Worm (Caenorhabditis elegans) whole organism, L1 larva: Measurements from ENCODE around the gene C48B4.10.

Source experiments
- C34B4.2 ChIP-seq: sonication (generic microtip); optimal IDR thresholded peaks from 2 replicates; lab custom pipeline; 2017; ENCODE audit warnings: mild to moderate bottlenecking, missing genetic modification characterization, missing compliant biosample characterization
- ceh-82 ChIP-seq, 3 experiments: fragments of 150-350 bp in 1 of 3; sonication (generic microtip) in 2 of 3; optimal IDR thresholded peaks; 2 replicates each; lab custom pipeline; 2014 to 2017; ENCODE audit warnings: missing biosample characterization in 3 of 3, missing genetic modification characterization in 3 of 3
- ceh-88 ChIP-seq: fragments of 200-800 bp; sonication (Bioruptor generic); IDR thresholded peaks from 2 replicates; pipeline ENCODE4 v1.3.6; 2022; ENCODE audit warnings: missing genetic modification characterization, missing compliant biosample characterization
- ces-1 ChIP-seq: fragments of 150-350 bp; optimal IDR thresholded peaks from 2 replicates; lab custom pipeline; 2014; ENCODE audit warnings: missing biosample characterization, missing genetic modification reagents, missing genetic modification characterization
- dpl-1 ChIP-seq, 3 experiments: fragments of 150-350 bp in 2 of 3; sonication (generic microtip) in 1 of 3; optimal IDR thresholded peaks; 2 replicates each; lab custom pipeline; 2014 to 2017; ENCODE audit warnings: missing biosample characterization in 3 of 3, missing genetic modification characterization in 3 of 3, missing genetic modification reagents in 3 of 3
- dsc-1 ChIP-seq: sonication (generic microtip); optimal IDR thresholded peaks from 2 replicates; lab custom pipeline; 2016; ENCODE audit warnings: mild to moderate bottlenecking, missing genetic modification characterization, missing compliant biosample characterization
- efl-3 ChIP-seq: fragments of 200-800 bp; sonication (Bioruptor generic); optimal IDR thresholded peaks from 2 replicates; lab custom pipeline; 2018; ENCODE audit warnings: mild to moderate bottlenecking, missing genetic modification characterization, missing compliant biosample characterization
- egl-13 ChIP-seq: sonication (generic microtip); optimal IDR thresholded peaks from 2 replicates; lab custom pipeline; 2016; ENCODE audit warnings: missing genotype, missing genetic modification reagents, missing genetic modification characterization, missing compliant biosample characterization
- elt-2 ChIP-seq: sonication (generic microtip); optimal IDR thresholded peaks from 2 replicates; lab custom pipeline; 2016; ENCODE audit warnings: missing genetic modification characterization, mild to moderate bottlenecking, inconsistent platforms, missing compliant biosample characterization, missing genetic modification reagents
- fkh-8 ChIP-seq: sonication (generic microtip); optimal IDR thresholded peaks from 2 replicates; lab custom pipeline; 2016; ENCODE audit warnings: mild to moderate bottlenecking, missing genetic modification characterization, missing compliant biosample characterization
- fos-1 ChIP-seq: fragments of 150-350 bp; optimal IDR thresholded peaks from 2 replicates; lab custom pipeline; 2014; ENCODE audit warnings: missing biosample characterization, missing genetic modification characterization
- jun-1 ChIP-seq: fragments of 150-350 bp; optimal IDR thresholded peaks from 2 replicates; lab custom pipeline; 2014; ENCODE audit warnings: missing biosample characterization, missing genetic modification reagents, missing genetic modification characterization
- lin-39 ChIP-seq: fragments of 150-350 bp; optimal IDR thresholded peaks from 2 replicates; lab custom pipeline; 2014; ENCODE audit warnings: missing biosample characterization, missing genetic modification reagents, missing genetic modification characterization
- lsy-2 ChIP-seq, 2 experiments: fragments of 150-350 bp; optimal IDR thresholded peaks; 2 replicates each; lab custom pipeline; 2014; ENCODE audit warnings: missing biosample characterization in 2 of 2, missing genetic modification characterization in 2 of 2
- mab-9 ChIP-seq: fragments of 200-800 bp; sonication (Bioruptor generic); IDR thresholded peaks from 2 replicates; pipeline ENCODE4 v1.3.6; 2022; ENCODE audit warnings: missing genetic modification reagents, missing genetic modification characterization, missing compliant biosample characterization
- mdl-1 ChIP-seq, 2 experiments: fragments of 150-350 bp; optimal IDR thresholded peaks; 2 replicates each; lab custom pipeline; 2014 to 2017; ENCODE audit warnings: missing biosample characterization in 2 of 2, missing genetic modification characterization in 2 of 2, inconsistent platforms in 1 of 2
- mep-1 ChIP-seq: fragments of 150-350 bp; optimal IDR thresholded peaks from 2 replicates; lab custom pipeline; 2014; ENCODE audit warnings: missing biosample characterization, missing genetic modification characterization
- nhr-20 ChIP-seq: sonication (generic microtip); optimal IDR thresholded peaks from 2 replicates; lab custom pipeline; 2016; ENCODE audit warnings: mild to moderate bottlenecking, missing genetic modification characterization, missing compliant biosample characterization
- nhr-237 ChIP-seq: fragments of 150-350 bp; optimal IDR thresholded peaks from 2 replicates; lab custom pipeline; 2014; ENCODE audit warnings: missing biosample characterization, missing genetic modification characterization
- nhr-71 ChIP-seq: sonication (generic microtip); optimal IDR thresholded peaks from 2 replicates; lab custom pipeline; 2016; ENCODE audit warnings: mild to moderate bottlenecking, missing genetic modification characterization, moderate library complexity, missing compliant biosample characterization
- nhr-76 ChIP-seq: sonication (generic microtip); optimal IDR thresholded peaks from 2 replicates; lab custom pipeline; 2017; ENCODE audit warnings: missing biosample characterization, missing genetic modification characterization
- nhr-84 ChIP-seq: sonication (generic microtip); optimal IDR thresholded peaks from 2 replicates; lab custom pipeline; 2017; ENCODE audit warnings: missing biosample characterization, missing genetic modification characterization
- nhr-90 ChIP-seq: sonication (generic microtip); optimal IDR thresholded peaks from 2 replicates; lab custom pipeline; 2016; ENCODE audit warnings: mild to moderate bottlenecking, missing genetic modification characterization, missing compliant biosample characterization; ENCODE audit not compliant: poor library complexity
- pax-3 ChIP-seq: fragments of 200-800 bp; sonication (Bioruptor generic); optimal IDR thresholded peaks from 2 replicates; lab custom pipeline; 2018; ENCODE audit warnings: mild to moderate bottlenecking, missing genetic modification characterization, moderate library complexity, missing compliant biosample characterization
- pqm-1 ChIP-seq: sonication (generic microtip); optimal IDR thresholded peaks from 3 replicates; lab custom pipeline; 2017; ENCODE audit warnings: missing biosample characterization, missing genetic modification characterization
- rnt-1 ChIP-seq: sonication (generic microtip); optimal IDR thresholded peaks from 2 replicates; lab custom pipeline; 2016; ENCODE audit warnings: mild to moderate bottlenecking, missing genetic modification characterization, moderate library complexity, missing compliant biosample characterization
- skn-1 ChIP-seq: fragments of 150-350 bp; optimal IDR thresholded peaks from 2 replicates; lab custom pipeline; 2014; ENCODE audit warnings: missing biosample characterization, missing genetic modification characterization
- sptf-1 ChIP-seq: fragments of 150-350 bp; optimal IDR thresholded peaks from 2 replicates; lab custom pipeline; 2014; ENCODE audit warnings: missing biosample characterization, missing genetic modification characterization
- sup-37 ChIP-seq: fragments of 200-800 bp; sonication (Bioruptor generic); optimal IDR thresholded peaks from 2 replicates; lab custom pipeline; 2018; ENCODE audit warnings: mild to moderate bottlenecking, missing genetic modification characterization, missing compliant biosample characterization
- tbx-2 ChIP-seq: sonication (generic microtip); optimal IDR thresholded peaks from 2 replicates; lab custom pipeline; 2016; ENCODE audit warnings: missing genetic modification characterization, missing compliant biosample characterization
- tlp-1 ChIP-seq: fragments of 150-350 bp; optimal IDR thresholded peaks from 2 replicates; lab custom pipeline; 2014; ENCODE audit warnings: missing biosample characterization, missing genetic modification characterization
- unc-130 ChIP-seq: fragments of 150-350 bp; optimal IDR thresholded peaks from 2 replicates; lab custom pipeline; 2017; ENCODE audit warnings: missing biosample characterization, missing genetic modification characterization, inconsistent platforms
- unc-62 ChIP-seq: fragments of 150-350 bp; optimal IDR thresholded peaks from 2 replicates; lab custom pipeline; 2014; ENCODE audit warnings: missing biosample characterization, missing genetic modification reagents, missing genetic modification characterization
- zag-1 ChIP-seq: fragments of 150-350 bp; optimal IDR thresholded peaks from 2 replicates; lab custom pipeline; 2014; ENCODE audit warnings: missing biosample characterization, missing genetic modification characterization
- ztf-4 ChIP-seq: fragments of 150-350 bp; optimal IDR thresholded peaks from 2 replicates; lab custom pipeline; 2014; ENCODE audit warnings: missing biosample characterization, missing genetic modification characterization

The C48B4.10 gene

DNA sequence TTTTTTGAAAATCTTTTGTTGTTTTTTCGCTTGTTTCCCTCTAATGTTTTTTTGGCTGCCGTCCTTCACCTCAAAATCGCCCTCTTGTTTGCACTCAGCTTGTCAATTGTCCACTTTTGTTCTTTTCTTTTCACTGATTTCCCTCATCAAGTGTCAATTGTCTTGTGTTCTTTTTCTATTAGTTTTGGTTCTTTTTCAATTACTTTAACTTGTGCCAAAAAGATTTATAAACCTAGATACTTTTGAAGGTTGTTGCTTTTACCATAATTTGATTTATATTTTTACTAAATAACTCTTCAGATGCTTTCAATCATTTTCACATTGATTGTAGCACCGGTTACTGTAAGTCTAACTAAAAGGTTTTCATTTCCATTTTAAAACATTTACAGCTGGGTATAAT is 4.1 kb upstream of the C48B4.10 start, which contains the start of gene C48B4.13:
Gene C48B4.13, plus strand, starts transcription at position 301 of the 400 bp plus-strand sequence.
- TF ChIP-seq nhr-90 (no peak), skn-1 (no peak), dsc-1 (tag; lab: Kevin White, UChicago) (no peak), zag-1 (tag; lab: Kevin White, UChicago) (no peak), C34B4.2 (no peak), tbx-2 (no peak), mep-1 (tag; lab: Kevin White, UChicago) (no peak), pqm-1 (tag; lab: Kevin White, UChicago) (no peak)
- TF ChIP-seq, all 84 proteins: peak for 0

ce11 chrIII:9565973-9566372 is 1.7 kb upstream of the C48B4.10 start, which contains the start of gene C48B4.11:
Gene C48B4.11 (minus strand): TSS chrIII:9566115.
- TF ChIP-seq mdl-1 (tag; optimal IDR thresholded peaks at IDR 0.05; lab: Kevin White, UChicago) (no peak), nhr-237 (tag; lab: Kevin White, UChicago) (no peak), egl-13 (tag; lab: Kevin White, UChicago) (no peak), nhr-84 (no peak), fos-1 (tag; lab: Kevin White, UChicago) (no peak), ztf-4 (tag; lab: Kevin White, UChicago) (no peak), nhr-20 (tag; lab: Kevin White, UChicago) (no peak), elt-2 (tag; lab: Kevin White, UChicago) (no peak), nhr-76 (tag; lab: Kevin White, UChicago) (no peak), nhr-71 (tag; lab: Kevin White, UChicago) (no peak), sptf-1 (tag; lab: Kevin White, UChicago) (no peak), dpl-1 (GFP tag; optimal IDR thresholded peaks at IDR 0.05; lab: Kevin White, UChicago) (no peak), mab-9 (GFP tag; lab: Robert Waterston, UW) (no peak), ces-1 (GFP tag; lab: Kevin White, UChicago) (no peak), lin-39 (tag; lab: Kevin White, UChicago) (no peak), tlp-1 (tag; lab: Kevin White, UChicago) (no peak), lsy-2 (tag; optimal IDR thresholded peaks at IDR 0.05; lab: Kevin White, UChicago) (no peak), unc-130 (tag; lab: Kevin White, UChicago) (no peak), unc-62 (GFP tag; lab: Kevin White, UChicago) (no peak)

DNA sequence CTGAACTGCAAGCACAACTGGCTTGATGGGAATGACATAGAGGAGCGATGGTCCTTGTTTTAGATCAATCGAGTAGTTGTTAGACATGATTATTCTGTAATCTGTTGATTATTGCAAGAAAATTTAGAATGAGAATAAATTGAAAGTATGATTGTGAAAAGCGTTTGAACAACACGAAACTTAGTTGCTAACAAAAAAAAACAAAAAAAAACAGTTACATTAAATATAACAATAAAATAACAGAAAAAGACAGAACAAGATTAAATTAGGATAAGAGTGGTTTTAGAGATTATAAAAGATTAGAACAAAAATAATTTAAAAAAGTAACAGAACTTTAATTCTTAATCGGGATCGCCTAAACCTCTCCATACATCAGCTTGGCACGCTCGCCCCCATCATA is 1.1 kb downstream of the C48B4.10 start, which contains the start of gene C48B4.9:
Gene C48B4.9, minus strand, starts transcription at position 101 of the 400 bp plus-strand sequence.
- TF ChIP-seq jun-1 (tag; lab: Kevin White, UChicago) = no peak
- TF ChIP-seq ceh-82 (tag; optimal IDR thresholded peaks at IDR 0.05; lab: Kevin White, UChicago) = no peak
- TF ChIP-seq C34B4.2 = no peak
- TF ChIP-seq sup-37 (GFP tag; lab: Kevin White, UChicago) = no peak
- no peak for TF ChIP-seq fkh-8 (tag; lab: Kevin White, UChicago)
- TF ChIP-seq nhr-90 = no peak
- TF ChIP-seq pax-3 (tag; lab: Kevin White, UChicago) = no peak
- no peak for TF ChIP-seq efl-3 (GFP tag; lab: Kevin White, UChicago)
- TF ChIP-seq, all 84 proteins: peak for 0

DNA sequence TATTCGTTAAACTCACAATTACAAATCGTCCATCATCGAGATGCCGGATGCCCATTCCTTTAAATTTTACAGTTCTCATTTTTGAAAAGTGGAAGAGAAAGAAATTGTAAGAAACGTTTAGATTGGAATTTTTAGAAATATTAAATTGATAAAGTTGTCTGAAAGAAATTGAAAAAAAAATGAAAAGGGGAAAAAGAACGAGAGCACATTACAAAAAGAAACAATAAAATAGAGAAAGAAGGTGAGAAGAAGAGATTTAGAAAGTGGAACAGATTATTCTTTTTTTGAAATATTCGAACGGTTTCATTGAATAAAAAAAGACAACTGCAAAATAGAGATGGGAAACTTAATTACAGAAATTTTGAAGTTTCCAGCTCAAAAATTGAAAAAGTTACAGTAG is 3.2 kb downstream of the C48B4.10 start, which contains the start of gene C48B4.8:
Gene C48B4.8, minus strand, starts transcription at position 101 of the 400 bp plus-strand sequence.
- TF ChIP-seq lin-39 (tag; lab: Kevin White, UChicago) (no peak), ceh-88 (GFP tag; lab: Robert Waterston, UW) (no peak), rnt-1 (tag; lab: Kevin White, UChicago) (no peak)
